Worm (Caenorhabditis elegans) whole organism, L3 larva: ENCODE data around the gene K08E5.5.

Experiments
- nhr-11 ChIP-seq: fragments of 150-350 bp; optimal IDR thresholded peaks from 2 replicates; lab custom pipeline; 2014; ENCODE audit warnings: missing biosample characterization, missing genetic modification characterization
- nhr-28 ChIP-seq: fragments of 150-350 bp; optimal IDR thresholded peaks from 2 replicates; lab custom pipeline; 2014; ENCODE audit warnings: missing biosample characterization, missing genetic modification characterization
- nhr-43 ChIP-seq: sonication (generic microtip); optimal IDR thresholded peaks from 2 replicates; lab custom pipeline; 2016; ENCODE audit warnings: mild to moderate bottlenecking, missing genetic modification characterization, missing compliant biosample characterization; ENCODE audit not compliant: poor library complexity, severe bottlenecking
- nhr-76 ChIP-seq: fragments of 150-350 bp; sonication (generic microtip); optimal IDR thresholded peaks from 5 replicates; lab custom pipeline; 2014; ENCODE audit warnings: missing biosample characterization, missing genetic modification characterization
- pha-4 ChIP-seq: fragments of 150-350 bp; optimal IDR thresholded peaks from 2 replicates; lab custom pipeline; 2014; ENCODE audit warnings: missing biosample characterization, missing genetic modification reagents, missing genetic modification characterization
- ztf-11 ChIP-seq: fragments of 150-350 bp; optimal IDR thresholded peaks from 2 replicates; lab custom pipeline; 2014; ENCODE audit warnings: missing biosample characterization, missing genetic modification characterization

ce11 chrIII:10178023-10178422, 17.7 kb upstream of the K08E5.5 start:
- TF ChIP-seq nhr-11 (tag; lab: Kevin White, UChicago), result no peak
- TF ChIP-seq nhr-28, result no peak
- no peak for TF ChIP-seq nhr-76 (tag; lab: Kevin White, UChicago)
- no peak for TF ChIP-seq nhr-43 (tag; lab: Kevin White, UChicago)
- TF ChIP-seq ztf-11 (tag; lab: Kevin White, UChicago), result no peak
- TF ChIP-seq pha-4 (tag; lab: Kevin White, UChicago), result no peak
